Fruit fly (Drosophila melanogaster) whole organism, embryonic: ENCODE results near the gene IntS2.

ENCODE experiments used
- Atf3 ChIP-seq: fragments of 200-800 bp; sonication (Bioruptor generic); optimal IDR thresholded peaks from 3 replicates; lab custom pipeline; 2016; ENCODE audit warnings: missing biosample characterization, missing genetic modification characterization
- B-H1 ChIP-seq: fragments of 200-800 bp; sonication (Bioruptor generic); IDR thresholded peaks from 3 replicates; pipeline ENCODE4 v1.3.6; 2022; ENCODE audit warnings: missing biosample characterization, missing genetic modification characterization
- CG10462 ChIP-seq: fragments of 200-800 bp; sonication (Bioruptor generic); optimal IDR thresholded peaks from 2 replicates; lab custom pipeline; 2016; ENCODE audit warnings: missing biosample characterization, missing genetic modification characterization
- CG10565 ChIP-seq: fragments of 200-800 bp; sonication (Bioruptor generic); optimal IDR thresholded peaks from 3 replicates; lab custom pipeline; 2016; ENCODE audit warnings: missing biosample characterization, mild to moderate bottlenecking, missing genetic modification characterization
- CG11695 ChIP-seq: fragments of 200-800 bp; sonication (Bioruptor generic); IDR thresholded peaks from 3 replicates; pipeline ENCODE4 v1.3.6; 2022; ENCODE audit warnings: missing biosample characterization, missing genetic modification characterization
- CG13424 ChIP-seq: fragments of 200-800 bp; sonication (Bioruptor generic); optimal IDR thresholded peaks from 2 replicates; lab custom pipeline; 2019; ENCODE audit warnings: missing biosample characterization, mild to moderate bottlenecking, missing genetic modification characterization, moderate library complexity
- CG16813 ChIP-seq: fragments of 200-800 bp; sonication (Bioruptor generic); IDR thresholded peaks from 3 replicates; pipeline ENCODE4 v1.3.6; 2022; ENCODE audit warnings: missing biosample characterization, missing genetic modification characterization; ENCODE audit not compliant: partially characterized antibody
- CG17186 ChIP-seq: fragments of 200-800 bp; sonication (Bioruptor generic); optimal IDR thresholded peaks from 3 replicates; lab custom pipeline; 2017; ENCODE audit warnings: missing biosample characterization, missing genetic modification reagents, missing genetic modification characterization
- CG17568 ChIP-seq: fragments of 200-800 bp; sonication (Bioruptor generic); optimal IDR thresholded peaks from 2 replicates; lab custom pipeline; 2018; ENCODE audit warnings: missing biosample characterization, mild to moderate bottlenecking, missing genetic modification characterization, moderate library complexity
- CG18599 ChIP-seq: fragments of 200-800 bp; sonication (Bioruptor generic); optimal IDR thresholded peaks from 3 replicates; lab custom pipeline; 2017; ENCODE audit warnings: missing biosample characterization, missing genetic modification characterization, mild to moderate bottlenecking, moderate library complexity, missing genetic modification reagents
- CG2120 ChIP-seq: fragments of 200-800 bp; sonication (Bioruptor generic); optimal IDR thresholded peaks from 3 replicates; lab custom pipeline; 2016; ENCODE audit warnings: missing biosample characterization, missing genetic modification characterization
- CG2875 ChIP-seq: fragments of 200-800 bp; sonication (Bioruptor generic); optimal IDR thresholded peaks from 2 replicates; lab custom pipeline; 2017; ENCODE audit warnings: missing biosample characterization, mild to moderate bottlenecking, missing genetic modification characterization, missing genetic modification reagents
- CG30020 ChIP-seq: fragments of 200-800 bp; optimal IDR thresholded peaks from 2 replicates; lab custom pipeline; 2019; ENCODE audit warnings: missing biosample characterization, mild to moderate bottlenecking, missing genetic modification characterization, moderate library complexity
- CG33213 ChIP-seq: fragments of 200-800 bp; sonication (Bioruptor generic); optimal IDR thresholded peaks from 3 replicates; lab custom pipeline; 2016; ENCODE audit warnings: missing biosample characterization, missing genetic modification characterization
- CG3995 ChIP-seq: fragments of 200-800 bp; sonication (Bioruptor generic); optimal IDR thresholded peaks from 3 replicates; lab custom pipeline; 2016; ENCODE audit warnings: missing biosample characterization, missing genetic modification characterization
- CG6654 ChIP-seq: fragments of 200-800 bp; sonication (Bioruptor generic); optimal IDR thresholded peaks from 2 replicates; lab custom pipeline; 2017; ENCODE audit warnings: missing biosample characterization, mild to moderate bottlenecking, missing genetic modification characterization
- CG6813 ChIP-seq: fragments of 200-800 bp; sonication (Bioruptor generic); optimal IDR thresholded peaks from 2 replicates; lab custom pipeline; 2017; ENCODE audit warnings: missing biosample characterization, missing genetic modification characterization, mild to moderate bottlenecking, moderate library complexity, missing genetic modification reagents
- CG7372 ChIP-seq: fragments of 200-800 bp; sonication (Bioruptor generic); IDR thresholded peaks from 2 replicates; pipeline ENCODE4 v1.3.6; 2022; ENCODE audit warnings: missing biosample characterization, missing genetic modification characterization
- CG7556 ChIP-seq: fragments of 200-800 bp; sonication (Bioruptor generic); optimal IDR thresholded peaks from 2 replicates; lab custom pipeline; 2017; ENCODE audit warnings: missing biosample characterization, mild to moderate bottlenecking, missing genetic modification characterization
- CG7745 ChIP-seq: fragments of 200-800 bp; sonication (Bioruptor generic); optimal IDR thresholded peaks from 2 replicates; lab custom pipeline; 2018; ENCODE audit warnings: missing biosample characterization, mild to moderate bottlenecking, missing genetic modification characterization, moderate library complexity
- CTCF ChIP-seq: fragments of 200-800 bp; sonication (Bioruptor generic); optimal IDR thresholded peaks from 2 replicates; lab custom pipeline; 2017; ENCODE audit warnings: missing biosample characterization, mild to moderate bottlenecking, missing genetic modification characterization, moderate library complexity
- Deaf1 ChIP-seq: fragments of 200-800 bp; optimal IDR thresholded peaks from 3 replicates; lab custom pipeline; 2019; ENCODE audit warnings: missing biosample characterization, mild to moderate bottlenecking, missing genetic modification characterization, moderate library complexity
- H2.0 ChIP-seq: fragments of 200-800 bp; sonication (Bioruptor generic); IDR thresholded peaks from 2 replicates; pipeline ENCODE4 v1.3.6; 2022; ENCODE audit warnings: missing biosample characterization, missing genetic modification characterization
- HLH54F ChIP-seq: fragments of 200-800 bp; sonication (Bioruptor generic); optimal IDR thresholded peaks from 3 replicates; lab custom pipeline; 2016; ENCODE audit warnings: missing biosample characterization, missing genetic modification characterization
- Hmx ChIP-seq: fragments of 200-800 bp; sonication (Bioruptor generic); optimal IDR thresholded peaks from 2 replicates; lab custom pipeline; 2016; ENCODE audit warnings: missing biosample characterization, missing genetic modification characterization
- Hr3 ChIP-seq: fragments of 200-800 bp; sonication (Bioruptor generic); optimal IDR thresholded peaks from 3 replicates; lab custom pipeline; 2016; ENCODE audit warnings: missing biosample characterization, missing genetic modification characterization
- Hr39 ChIP-seq: fragments of >200 bp; optimal IDR thresholded peaks from 2 replicates; lab custom pipeline; 2017
- MBD-R2 ChIP-seq: fragments of 200-800 bp; sonication (Bioruptor generic); IDR thresholded peaks from 2 replicates; pipeline ENCODE4 v1.3.6; 2022; ENCODE audit warnings: missing biosample characterization, missing genetic modification characterization
- Max ChIP-seq: fragments of 200-800 bp; sonication (Bioruptor generic); optimal IDR thresholded peaks from 2 replicates; lab custom pipeline; 2016; ENCODE audit warnings: missing biosample characterization, mild to moderate bottlenecking, missing genetic modification characterization
- Opbp ChIP-seq: fragments of 200-800 bp; sonication (Bioruptor generic); IDR thresholded peaks from 3 replicates; pipeline ENCODE4 v1.3.6; 2022; ENCODE audit warnings: missing biosample characterization, missing genetic modification characterization; ENCODE audit not compliant: partially characterized antibody
- Ptx1 ChIP-seq: fragments of 200-800 bp; sonication (Bioruptor generic); IDR thresholded peaks from 2 replicates; pipeline ENCODE4 v1.3.6; 2022; ENCODE audit warnings: missing biosample characterization, missing genetic modification characterization
- Sry-β ChIP-seq: fragments of 200-800 bp; sonication (Bioruptor generic); optimal IDR thresholded peaks from 2 replicates; lab custom pipeline; 2018; ENCODE audit warnings: missing biosample characterization, mild to moderate bottlenecking, missing genetic modification characterization, moderate library complexity
- Vsx1 ChIP-seq: fragments of 200-800 bp; sonication (Bioruptor generic); optimal IDR thresholded peaks from 2 replicates; lab custom pipeline; 2017; ENCODE audit warnings: missing biosample characterization, mild to moderate bottlenecking, missing genetic modification characterization, missing genetic modification reagents
- YL-1 ChIP-seq: fragments of 200-800 bp; sonication (Bioruptor generic); optimal IDR thresholded peaks from 3 replicates; lab custom pipeline; 2017; ENCODE audit warnings: missing biosample characterization, mild to moderate bottlenecking, missing genetic modification characterization
- abd-A ChIP-seq: fragments of 200-800 bp; sonication (Bioruptor generic); optimal IDR thresholded peaks from 3 replicates; lab custom pipeline; 2019; ENCODE audit warnings: missing biosample characterization, mild to moderate bottlenecking, missing genetic modification characterization, moderate library complexity
- ash1 ChIP-seq: fragments of 200-800 bp; sonication (Bioruptor generic); optimal IDR thresholded peaks from 2 replicates; lab custom pipeline; 2018; ENCODE audit warnings: missing biosample characterization, mild to moderate bottlenecking, missing genetic modification characterization
- az2 ChIP-seq: fragments of 200-800 bp; sonication (Bioruptor generic); optimal IDR thresholded peaks from 3 replicates; lab custom pipeline; 2016; ENCODE audit warnings: missing biosample characterization, missing genetic modification characterization
- br ChIP-seq: fragments of >200 bp; optimal IDR thresholded peaks from 2 replicates; lab custom pipeline; 2017
- btn ChIP-seq: fragments of 200-800 bp; sonication (Bioruptor generic); optimal IDR thresholded peaks from 2 replicates; lab custom pipeline; 2016; ENCODE audit warnings: missing biosample characterization, missing genetic modification characterization
- crol ChIP-seq: fragments of 200-800 bp; sonication (Bioruptor generic); IDR thresholded peaks from 2 replicates; pipeline ENCODE4 v1.3.6; 2022; ENCODE audit warnings: missing biosample characterization, missing genetic modification characterization
- dati ChIP-seq: fragments of 200-800 bp; sonication (Bioruptor generic); IDR thresholded peaks from 2 replicates; pipeline ENCODE4 v1.3.6; 2022; ENCODE audit warnings: missing biosample characterization, missing genetic modification characterization
- dm ChIP-seq: fragments of 200-800 bp; sonication (Bioruptor generic); optimal IDR thresholded peaks from 3 replicates; lab custom pipeline; 2016; ENCODE audit warnings: missing biosample characterization, missing genetic modification characterization
- en ChIP-seq: fragments of 200-800 bp; sonication (Bioruptor generic); optimal IDR thresholded peaks from 2 replicates; lab custom pipeline; 2016; ENCODE audit warnings: missing biosample characterization, missing genetic modification characterization
- fd96Cb ChIP-seq: fragments of 200-800 bp; sonication (Bioruptor generic); optimal IDR thresholded peaks from 2 replicates; lab custom pipeline; 2018; ENCODE audit warnings: missing biosample characterization, mild to moderate bottlenecking, missing genetic modification characterization, moderate library complexity
- ftz-f1 ChIP-seq: fragments of 200-800 bp; sonication (Bioruptor generic); optimal IDR thresholded peaks from 2 replicates; lab custom pipeline; 2016; ENCODE audit warnings: missing biosample characterization, missing genetic modification characterization
- jing ChIP-seq: fragments of 200-800 bp; sonication (Bioruptor generic); optimal IDR thresholded peaks from 2 replicates; lab custom pipeline; 2018; ENCODE audit warnings: missing biosample characterization, mild to moderate bottlenecking, missing genetic modification characterization
- kay ChIP-seq: fragments of 200-800 bp; sonication (Bioruptor generic); optimal IDR thresholded peaks from 2 replicates; lab custom pipeline; 2016; ENCODE audit warnings: missing biosample characterization, missing genetic modification characterization
- lola ChIP-seq, 3 experiments: fragments of >200 bp in 2 of 3; fragments of 200-800 bp in 1 of 3; sonication (Bioruptor generic) in 1 of 3; optimal IDR thresholded peaks; 2 replicates each; lab custom pipeline; 2017 to 2019; ENCODE audit warnings: missing biosample characterization in 3 of 3, missing genetic modification characterization in 3 of 3, mild to moderate bottlenecking in 1 of 3, moderate library complexity in 1 of 3
- mam ChIP-seq: fragments of 200-800 bp; sonication (Bioruptor generic); optimal IDR thresholded peaks from 3 replicates; lab custom pipeline; 2016; ENCODE audit warnings: missing biosample characterization, missing genetic modification characterization
- pb ChIP-seq: fragments of 200-800 bp; sonication (Bioruptor generic); optimal IDR thresholded peaks from 3 replicates; lab custom pipeline; 2016; ENCODE audit warnings: missing biosample characterization, missing genetic modification characterization
- ranshi ChIP-seq: fragments of 200-800 bp; sonication (Bioruptor generic); IDR thresholded peaks from 2 replicates; pipeline ENCODE4 v1.3.6; 2022; ENCODE audit warnings: missing biosample characterization, missing genetic modification characterization
- sens-2 ChIP-seq: fragments of 200-800 bp; sonication (Bioruptor generic); IDR thresholded peaks from 2 replicates; pipeline ENCODE4 v1.3.6; 2022; ENCODE audit warnings: missing biosample characterization, missing genetic modification characterization
- sr ChIP-seq: fragments of 200-800 bp; sonication (Bioruptor generic); IDR thresholded peaks from 3 replicates; pipeline ENCODE4 v1.3.6; 2022; ENCODE audit warnings: missing biosample characterization, missing genetic modification characterization

IntS2 gene

dm6 chrX:17696637-17697036, 40.0 kb upstream of the IntS2 start (continued):
- TF ChIP-seq az2 (GFP tag; lab: Kevin White, UChicago) (no peak), CG17568 (GFP tag; lab: Kevin White, UChicago) (peak; percentile 32), CG2875 (GFP tag; lab: Kevin White, UChicago) (no peak), btn (GFP tag; lab: Kevin White, UChicago) (no peak), lola (GFP tag; optimal IDR thresholded peaks at IDR 0.05; lab: Kevin White, UChicago) (no peak), CG7372 (GFP tag; lab: Robert Waterston, UW) (peak; percentile 53; the same call in 1 of the 2 replicates), en (GFP tag; lab: Kevin White, UChicago) (no peak), Atf3 (GFP tag; lab: Kevin White, UChicago) (no peak), CG6813 (GFP tag; lab: Kevin White, UChicago) (peak; percentile 35), kay (GFP tag; lab: Kevin White, UChicago) (peak; percentile 0), ftz-f1 (GFP tag; lab: Kevin White, UChicago) (no peak), sens-2 (GFP tag; lab: Robert Waterston, UW) (no peak), CG6654 (no peak), crol (GFP tag; lab: Robert Waterston, UW) (no peak), Sry-β (GFP tag; lab: Kevin White, UChicago) (no peak), Deaf1 (no peak), Hr3 (GFP tag; lab: Kevin White, UChicago) (peak; percentile 48), CG16813 (GFP tag; lab: Robert Waterston, UW) (no peak), B-H1 (GFP tag; lab: Robert Waterston, UW) (no peak; the same call in 2 of the 3 replicates), ranshi (GFP tag; lab: Robert Waterston, UW) (peak; percentile 70), dati (GFP tag; lab: Robert Waterston, UW) (no peak), CG11695 (GFP tag; lab: Robert Waterston, UW) (peak; percentile 74; the same call in 2 of the 3 replicates), CG17186 (GFP tag; lab: Kevin White, UChicago) (no peak), Hr39 (lab: Kevin White, UChicago) (no peak), YL-1 (GFP tag; lab: Kevin White, UChicago) (no peak), fd96Cb (no peak), CG13424 (tag; lab: Kevin White, UChicago) (peak; percentile 55), CTCF (GFP tag; lab: Kevin White, UChicago) (no peak), Vsx1 (GFP tag; lab: Kevin White, UChicago) (peak; percentile 16), CG30020 (no peak), jing (GFP tag; lab: Kevin White, UChicago) (no peak), MBD-R2 (GFP tag; lab: Robert Waterston, UW) (peak; percentile 43; the same call in 1 of the 2 replicates), CG10462 (GFP tag; lab: Kevin White, UChicago) (no peak), abd-A (tag; lab: Kevin White, UChicago) (no peak), CG18599 (peak; percentile 27), CG7556 (GFP tag; lab: Kevin White, UChicago) (peak; percentile 58), mam (peak; percentile 24), CG7745 (tag; lab: Kevin White, UChicago) (no peak), sr (GFP tag; lab: Robert Waterston, UW) (no peak), H2.0 (GFP tag; lab: Robert Waterston, UW) (peak; percentile 66), dm (GFP tag; lab: Kevin White, UChicago) (no peak), HLH54F (GFP tag; lab: Kevin White, UChicago) (peak; percentile 15), CG10565 (no peak), CG2120 (peak; percentile 85), CG3995 (GFP tag; lab: Kevin White, UChicago) (no peak), Hmx (GFP tag; lab: Kevin White, UChicago) (no peak), Ptx1 (GFP tag; lab: Robert Waterston, UW) (peak; percentile 63), pb (GFP tag; lab: Kevin White, UChicago) (no peak), Max (no peak), CG33213 (GFP tag; lab: Kevin White, UChicago) (no peak), Opbp (GFP tag; lab: Robert Waterston, UW) (no peak), br (lab: Kevin White, UChicago) (no peak), ash1 (no peak)
